Worm (Caenorhabditis elegans): ENCODE measurements around the gene adk-1.

DNA sequence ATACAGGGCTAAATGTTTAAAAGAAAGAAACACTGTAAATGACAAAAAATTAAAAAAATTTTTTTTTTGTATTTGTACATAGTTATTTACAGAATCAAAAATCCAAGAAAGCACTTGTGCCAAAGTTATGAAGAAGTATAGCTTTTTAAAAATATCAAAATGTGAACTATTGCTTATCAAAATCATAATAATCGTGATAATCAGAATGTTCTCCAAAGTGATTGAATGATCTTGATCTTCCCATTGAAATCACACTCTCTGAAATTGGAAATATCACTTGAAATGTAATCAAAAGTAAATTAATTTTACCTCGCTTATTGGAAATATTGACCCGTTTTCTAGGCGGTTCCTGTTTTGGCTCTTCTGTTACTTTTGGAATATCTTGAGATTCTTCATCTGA, 15.9 kb upstream of the adk-1 start:
- TF ChIP-seq ama-1 (optimal IDR thresholded peaks at IDR 0.05): no peak
- TF ChIP-seq lin-35 (GFP tag; optimal IDR thresholded peaks at IDR 0.05): no peak
- TF ChIP-seq lin-39 (tag; optimal IDR thresholded peaks at IDR 0.05): no peak
- TF ChIP-seq ces-1 (GFP tag; optimal IDR thresholded peaks at IDR 0.05): no peak
- no peak for TF ChIP-seq ceh-90 (tag; optimal IDR thresholded peaks at IDR 0.05)
- no peak for TF ChIP-seq fos-1 (tag; optimal IDR thresholded peaks at IDR 0.05)
- no peak for TF ChIP-seq lir-3 (tag; optimal IDR thresholded peaks at IDR 0.05; ENCODE audit: poor library complexity)
